Fruit fly (Drosophila melanogaster): ENCODE measurements around the gene CG4565.
A peak's percentile ranks its signal among the peaks of the same experiment; 100 is the strongest.

- TF ChIP-seq sv (GFP tag; optimal IDR thresholded peaks at IDR 0.05) (no peak), OdsH (GFP tag; optimal IDR thresholded peaks at IDR 0.05) (no peak), psq (GFP tag; optimal IDR thresholded peaks at IDR 0.05) (no peak), Hr78 (GFP tag; optimal IDR thresholded peaks at IDR 0.05) (no peak), fru (GFP tag; optimal IDR thresholded peaks at IDR 0.05) (no peak), CG9705 (GFP tag; optimal IDR thresholded peaks at IDR 0.05) (peak; percentile 26), ey (GFP tag; optimal IDR thresholded peaks at IDR 0.05) (no peak), pan (optimal IDR thresholded peaks at IDR 0.05) (no peak), GATAd (GFP tag; optimal IDR thresholded peaks at IDR 0.05) (no peak), Vsx2 (GFP tag; optimal IDR thresholded peaks at IDR 0.05; ENCODE audit: partially characterized antibody) (no peak), usp (GFP tag; optimal IDR thresholded peaks at IDR 0.05) (no peak), lola (GFP tag; optimal IDR thresholded peaks at IDR 0.05) (no peak)
These were observed 16.0 kb downstream of the CG4565 start, which contains the start of the genes SelR and Tsp86D for dm6 chr3R:10868427-10868962.

All from whole organism, wandering third instar larva.